Worm (Caenorhabditis elegans) whole organism, mixed stage, embryonic: ENCODE results near the gene B0244.9.

Source experiments
- blmp-1 ChIP-seq: fragments of 150-350 bp; optimal IDR thresholded peaks from 2 replicates; lab custom pipeline; 2014; ENCODE audit warnings: missing biosample characterization, missing genetic modification characterization
- lin-13 ChIP-seq: fragments of 150-350 bp; optimal IDR thresholded peaks from 2 replicates; lab custom pipeline; 2014; ENCODE audit warnings: missing biosample characterization, missing genetic modification characterization
- lin-32 ChIP-seq: fragments of 200-800 bp; sonication (Bioruptor generic); optimal IDR thresholded peaks from 2 replicates; lab custom pipeline; 2018; ENCODE audit warnings: mild to moderate bottlenecking, missing genetic modification characterization, missing compliant biosample characterization
- lsy-2 ChIP-seq: fragments of 150-350 bp; optimal IDR thresholded peaks from 2 replicates; lab custom pipeline; 2014; ENCODE audit warnings: missing biosample characterization, missing genetic modification characterization
- mep-1 ChIP-seq: fragments of 150-350 bp; optimal IDR thresholded peaks from 2 replicates; lab custom pipeline; 2017; ENCODE audit warnings: missing biosample characterization, missing genetic modification reagents, missing genetic modification characterization, inconsistent platforms
- mls-2 ChIP-seq: sonication (generic microtip); optimal IDR thresholded peaks from 2 replicates; lab custom pipeline; 2016; ENCODE audit warnings: mild to moderate bottlenecking, missing genetic modification characterization, moderate library complexity, missing compliant biosample characterization
- nhr-2 ChIP-seq: fragments of 150-350 bp; optimal IDR thresholded peaks from 2 replicates; lab custom pipeline; 2014; ENCODE audit warnings: missing biosample characterization, missing genetic modification characterization
- nhr-237 ChIP-seq: fragments of 150-350 bp; optimal IDR thresholded peaks from 2 replicates; lab custom pipeline; 2014; ENCODE audit warnings: missing biosample characterization, missing genetic modification characterization
- nhr-28 ChIP-seq: fragments of 150-350 bp; optimal IDR thresholded peaks from 2 replicates; lab custom pipeline; 2014; ENCODE audit warnings: missing biosample characterization, missing genetic modification characterization
- nhr-76 ChIP-seq: sonication (generic microtip); optimal IDR thresholded peaks from 2 replicates; lab custom pipeline; 2017; ENCODE audit warnings: missing biosample characterization, missing genetic modification characterization
- snpc-4 ChIP-seq: fragments of 150-350 bp; optimal IDR thresholded peaks from 2 replicates; lab custom pipeline; 2014; ENCODE audit warnings: missing biosample characterization, missing genetic modification characterization
- zip-8 ChIP-seq: fragments of 150-350 bp; optimal IDR thresholded peaks from 2 replicates; lab custom pipeline; 2014; ENCODE audit warnings: missing biosample characterization, missing genetic modification characterization
- ztf-11 ChIP-seq: fragments of 150-350 bp; optimal IDR thresholded peaks from 2 replicates; lab custom pipeline; 2014; ENCODE audit warnings: missing biosample characterization, missing genetic modification characterization

- TF ChIP-seq ztf-11 = no peak
- TF ChIP-seq nhr-237 (tag; lab: Kevin White, UChicago) = no peak
- TF ChIP-seq lin-32 = no peak
- no peak for TF ChIP-seq nhr-28
- TF ChIP-seq zip-8 = no peak
- TF ChIP-seq lsy-2 (tag; lab: Kevin White, UChicago) = no peak
- TF ChIP-seq snpc-4 (tag; lab: Kevin White, UChicago) = no peak
- TF ChIP-seq blmp-1 (tag; lab: Kevin White, UChicago) = no peak
- TF ChIP-seq mls-2 (tag; lab: Kevin White, UChicago) = no peak
- no peak for TF ChIP-seq nhr-2 (tag; lab: Kevin White, UChicago)
- TF ChIP-seq lin-13 (tag; lab: Kevin White, UChicago) = no peak
- TF ChIP-seq nhr-76 = no peak
- no peak for TF ChIP-seq mep-1 (tag; lab: Kevin White, UChicago)
Measured at ce11 chrIII:5719832-5720194, 11.0 kb downstream of the B0244.9 start.
